Fruit fly (Drosophila melanogaster): ENCODE data around the gene crq.
A peak's percentile ranks its signal among the peaks of the same experiment; 100 is the strongest.

The crq gene

DNA sequence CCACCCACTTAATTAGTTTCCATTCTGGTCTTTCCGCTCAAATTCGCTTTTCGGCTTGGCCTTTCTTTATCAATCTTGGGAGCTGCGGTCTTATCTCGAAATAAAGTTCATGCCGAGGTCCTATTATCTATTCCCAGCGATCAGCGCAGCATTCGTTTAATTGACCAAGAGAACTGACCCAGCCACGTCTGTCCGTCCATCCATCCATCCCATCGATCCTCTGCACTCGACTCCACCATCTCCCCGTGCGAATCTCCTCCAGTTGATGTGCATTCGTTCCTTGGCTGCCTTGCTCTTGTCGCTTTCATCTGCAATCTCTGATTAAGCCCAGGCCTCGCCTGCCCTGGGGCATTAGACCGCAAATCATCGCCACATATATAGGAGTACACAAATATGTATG is 44.0 kb upstream of the crq start:
- TF ChIP-seq Blimp-1 (GFP tag; optimal IDR thresholded peaks at IDR 0.05) (no peak), CG4318 (GFP tag; optimal IDR thresholded peaks at IDR 0.05) (no peak), Hr4 (GFP tag; optimal IDR thresholded peaks at IDR 0.05) (no peak), CG3032 (tag; optimal IDR thresholded peaks at IDR 0.05) (no peak), svp (GFP tag) (peak; percentile 97), CG8632 (GFP tag; optimal IDR thresholded peaks at IDR 0.05) (no peak)

DNA sequence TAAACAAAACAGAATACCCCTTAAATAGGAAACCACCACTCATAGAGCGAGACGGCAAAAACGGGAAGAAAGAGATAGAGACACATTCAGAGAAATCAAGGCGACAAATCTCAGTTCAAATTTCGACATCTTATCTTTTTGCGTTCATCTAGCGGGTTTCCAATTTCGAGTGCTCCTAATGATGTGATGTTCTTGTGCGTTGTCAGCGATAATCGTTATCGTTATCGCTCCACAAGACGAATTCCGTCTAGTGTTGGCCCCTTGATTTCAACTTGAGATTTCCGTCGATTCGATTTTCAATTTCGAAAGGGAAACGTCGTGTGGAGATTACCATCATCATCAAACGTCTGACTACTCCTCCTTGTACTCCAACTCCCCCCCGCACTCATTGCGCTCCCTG is 43.6 kb upstream of the crq start:
- TF ChIP-seq Eip93F (GFP tag; optimal IDR thresholded peaks at IDR 0.05), result no peak
- TF ChIP-seq CG3919 (GFP tag; optimal IDR thresholded peaks at IDR 0.05), result no peak
- TF ChIP-seq CG32006 (GFP tag; optimal IDR thresholded peaks at IDR 0.05), result no peak
- no peak for TF ChIP-seq CG16779 (tag; optimal IDR thresholded peaks at IDR 0.05)
- TF ChIP-seq CG31627 (GFP tag; optimal IDR thresholded peaks at IDR 0.05), result no peak
- no peak for TF ChIP-seq CG7368 (GFP tag; optimal IDR thresholded peaks at IDR 0.05)
- TF ChIP-seq CG10631 (GFP tag; optimal IDR thresholded peaks at IDR 0.05), result no peak
- TF ChIP-seq fd85E (GFP tag; optimal IDR thresholded peaks at IDR 0.05), result no peak
- TF ChIP-seq CG6792 (GFP tag; optimal IDR thresholded peaks at IDR 0.05), result no peak
- no peak for TF ChIP-seq Smox (GFP tag; optimal IDR thresholded peaks at IDR 0.05)
- TF ChIP-seq esn (GFP tag; optimal IDR thresholded peaks at IDR 0.05), result no peak
- no peak for TF ChIP-seq dac (GFP tag; optimal IDR thresholded peaks at IDR 0.05)
- TF ChIP-seq svp (GFP tag), result no peak

DNA sequence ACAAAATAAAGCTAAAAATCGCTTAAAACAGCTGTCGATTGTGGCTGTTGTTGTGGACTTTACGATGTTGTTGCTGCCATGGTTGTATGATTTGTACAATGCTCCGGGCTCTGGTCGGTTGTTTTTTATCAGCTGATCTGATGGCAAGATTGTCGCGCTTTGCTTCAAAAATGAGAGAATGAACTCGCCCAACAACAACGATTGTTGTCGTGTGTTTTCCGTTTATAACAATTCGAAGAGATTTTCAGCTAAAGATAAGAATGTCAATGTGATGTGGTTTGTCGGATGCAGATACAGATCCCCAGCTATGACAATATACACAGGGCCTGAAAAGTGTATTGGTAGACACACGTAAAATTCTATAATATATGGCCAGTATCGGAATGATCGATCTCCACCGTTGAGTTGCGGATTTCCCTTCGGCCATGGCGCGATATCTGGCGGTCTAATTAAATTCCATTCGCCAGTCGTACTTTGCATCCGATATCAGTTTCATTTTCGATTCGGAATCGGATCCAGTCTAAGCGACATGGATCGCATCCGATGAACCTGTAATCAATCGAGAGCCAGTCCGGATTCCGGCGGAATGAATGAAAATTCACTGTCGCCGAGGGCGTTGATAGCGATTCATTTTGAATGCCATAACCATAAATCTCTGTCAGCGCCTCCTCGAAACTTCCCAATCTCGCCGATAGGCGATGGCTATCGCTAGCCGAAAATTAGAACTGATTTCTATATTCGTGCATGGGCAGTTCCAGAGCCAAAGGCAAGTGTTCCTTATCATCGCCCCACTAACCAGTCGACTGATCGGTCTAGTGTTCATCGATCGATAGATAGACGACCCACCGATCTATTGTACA is 42.8 kb upstream of the crq start:
- TF ChIP-seq Hr39 (GFP tag; optimal IDR thresholded peaks at IDR 0.05), result no peak
- TF ChIP-seq Blimp-1 (GFP tag; optimal IDR thresholded peaks at IDR 0.05), result no peak
- TF ChIP-seq svp (GFP tag), result peak; percentile 90
- no peak for TF ChIP-seq vri (GFP tag; optimal IDR thresholded peaks at IDR 0.05)
- no peak for TF ChIP-seq CG6854 (GFP tag; optimal IDR thresholded peaks at IDR 0.05)

DNA sequence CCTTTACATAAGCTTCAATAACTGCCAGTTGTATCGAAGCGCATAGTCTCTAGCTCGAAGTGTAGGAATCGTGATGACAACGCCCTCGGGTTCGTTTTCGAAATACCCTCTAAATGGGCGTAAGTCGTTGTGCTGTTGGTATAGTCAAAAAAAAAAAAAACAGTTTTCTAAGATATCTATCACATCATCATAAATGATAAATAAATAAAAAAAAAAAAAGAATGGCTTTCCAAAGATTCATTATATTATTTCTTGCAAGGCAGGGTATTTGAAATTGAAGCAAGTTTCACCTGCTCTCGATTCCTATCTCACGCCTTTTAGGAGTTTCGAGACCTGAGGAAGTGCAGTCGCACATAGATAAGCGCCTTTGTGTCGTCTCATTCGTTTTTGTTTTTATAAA is 40.5 kb upstream of the crq start:
- TF ChIP-seq CG1621 (tag; optimal IDR thresholded peaks at IDR 0.05) (no peak), Lpt (GFP tag; optimal IDR thresholded peaks at IDR 0.05) (peak; percentile 31), Hr39 (GFP tag; optimal IDR thresholded peaks at IDR 0.05) (peak; percentile 11), Sox15 (GFP tag; optimal IDR thresholded peaks at IDR 0.05) (peak; percentile 26), Hr38 (GFP tag; optimal IDR thresholded peaks at IDR 0.05) (no peak), Ets21C (GFP tag; optimal IDR thresholded peaks at IDR 0.05) (no peak), CG6276 (GFP tag; optimal IDR thresholded peaks at IDR 0.05) (no peak), Blimp-1 (GFP tag; optimal IDR thresholded peaks at IDR 0.05) (no peak), net (GFP tag; optimal IDR thresholded peaks at IDR 0.05) (peak; percentile 34), pdm3 (GFP tag; optimal IDR thresholded peaks at IDR 0.05) (peak; percentile 58), CG34406 (GFP tag; optimal IDR thresholded peaks at IDR 0.05) (peak; percentile 37), Eip93F (GFP tag; optimal IDR thresholded peaks at IDR 0.05) (no peak), Met (GFP tag; optimal IDR thresholded peaks at IDR 0.05) (peak; percentile 51), Hr4 (GFP tag; optimal IDR thresholded peaks at IDR 0.05) (no peak), dac (GFP tag; optimal IDR thresholded peaks at IDR 0.05) (no peak), CG11294 (GFP tag; IDR thresholded peaks at IDR 0.05) (no peak), fkh (GFP tag; optimal IDR thresholded peaks at IDR 0.05) (no peak), CG31627 (GFP tag; optimal IDR thresholded peaks at IDR 0.05) (peak; percentile 41), Sox14 (GFP tag; optimal IDR thresholded peaks at IDR 0.05) (peak; percentile 40), CG11902 (GFP tag; optimal IDR thresholded peaks at IDR 0.05) (no peak), CG6854 (GFP tag; optimal IDR thresholded peaks at IDR 0.05) (no peak), CG9139 (GFP tag; optimal IDR thresholded peaks at IDR 0.05) (no peak), fd85E (GFP tag; optimal IDR thresholded peaks at IDR 0.05) (no peak), CG6808 (GFP tag; optimal IDR thresholded peaks at IDR 0.05) (no peak), CG11762 (GFP tag; optimal IDR thresholded peaks at IDR 0.05; ENCODE audit: insufficient read depth) (no peak), CG10631 (GFP tag; optimal IDR thresholded peaks at IDR 0.05) (peak; percentile 38), dsx (GFP tag; optimal IDR thresholded peaks at IDR 0.05; ENCODE audit: poor library complexity, severe bottlenecking) (no peak), CG8119 (GFP tag; IDR thresholded peaks at IDR 0.05) (peak; percentile 38; the same call in 2 of the 3 replicates), CG3919 (GFP tag; optimal IDR thresholded peaks at IDR 0.05) (peak; percentile 33), CG7368 (GFP tag; optimal IDR thresholded peaks at IDR 0.05) (no peak), CG8319 (GFP tag; optimal IDR thresholded peaks at IDR 0.05) (no peak), spab (GFP tag; optimal IDR thresholded peaks at IDR 0.05) (no peak), svp (GFP tag) (peak; percentile 79), achi (GFP tag; optimal IDR thresholded peaks at IDR 0.05) (peak; percentile 35), CG6792 (GFP tag; optimal IDR thresholded peaks at IDR 0.05) (peak; percentile 17), esn (GFP tag; optimal IDR thresholded peaks at IDR 0.05) (peak; percentile 66)

All from whole organism, prepupa.